Worm (Caenorhabditis elegans): ENCODE data around the gene C25E10.7.

Gene C25E10.7

DNA sequence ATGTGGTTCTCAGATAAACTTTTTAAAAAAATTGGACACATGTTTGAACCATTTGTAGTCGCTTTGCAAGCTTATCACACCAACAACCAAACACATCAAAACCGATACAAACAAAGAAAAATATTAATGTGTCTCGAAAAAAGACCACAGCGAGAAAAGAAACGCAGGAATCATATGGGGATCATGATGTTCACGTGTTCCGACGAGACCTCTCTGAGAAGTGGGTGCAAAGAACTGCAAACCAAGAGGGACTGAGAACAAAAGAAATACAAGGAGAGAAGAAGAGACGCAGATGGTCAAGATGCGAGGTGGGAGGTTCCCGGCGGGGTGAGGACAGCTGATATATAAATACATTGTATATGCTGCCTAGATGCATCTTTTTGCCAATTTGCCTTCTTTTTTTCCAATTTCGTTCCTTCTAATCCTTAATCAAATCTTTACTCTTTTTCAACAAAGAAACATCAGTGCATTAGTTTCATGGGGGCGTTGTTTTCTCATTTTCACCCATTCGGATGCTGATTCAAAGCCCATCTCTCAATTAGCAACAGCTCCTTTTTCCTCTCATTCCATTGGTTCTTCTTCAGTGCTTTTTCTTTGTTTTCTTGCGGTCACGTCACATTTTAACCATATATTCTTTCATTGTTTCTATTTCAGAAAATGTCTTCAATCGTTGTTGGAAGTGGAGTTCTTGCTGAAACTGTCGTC lies 44.8 kb upstream of the C25E10.7 start, which contains the start of gene F21C10.10:
Gene F21C10.10, plus strand, starts transcription at position 655 of the 705 bp plus-strand sequence.
- TF ChIP-seq egl-27 (tag; optimal IDR thresholded peaks at IDR 0.05), result no peak
- peak; percentile 86 for TF ChIP-seq php-3 (GFP tag; IDR thresholded peaks at IDR 0.05)
- peak; percentile 59 for TF ChIP-seq jun-1 (tag; optimal IDR thresholded peaks at IDR 0.05)
- peak; percentile 78 for TF ChIP-seq spr-1 (tag; optimal IDR thresholded peaks at IDR 0.05)
- peak; percentile 59 for TF ChIP-seq set-16 (GFP tag; IDR thresholded peaks at IDR 0.05)
- peak; percentile 99 for TF ChIP-seq hlh-11 (tag; optimal IDR thresholded peaks at IDR 0.05)
- TF ChIP-seq hmg-1.1 (GFP tag; IDR thresholded peaks at IDR 0.05), result peak; percentile 63
- 0 out of 2 replicates have a peak, but pooled peaks have one; percentile 8 for TF ChIP-seq arid-1 (GFP tag; conservative IDR thresholded peaks at IDR 0.05)
- no peak for TF ChIP-seq Y5F2A.4 (GFP tag; optimal IDR thresholded peaks at IDR 0.05)
- TF ChIP-seq attf-4 (tag; optimal IDR thresholded peaks at IDR 0.05), result no peak
- no peak for TF ChIP-seq sdz-12 (GFP tag; optimal IDR thresholded peaks at IDR 0.05)
- peak; percentile 31 for TF ChIP-seq zip-2 (tag; optimal IDR thresholded peaks at IDR 0.05)
- TF ChIP-seq pha-4 (GFP tag; IDR thresholded peaks at IDR 0.05), result peak; percentile 76
- peak; percentile 60 for TF ChIP-seq pha-4 (tag; optimal IDR thresholded peaks at IDR 0.05)
- TF ChIP-seq nhr-6 (tag; optimal IDR thresholded peaks at IDR 0.05), result peak; percentile 50
- no peak for TF ChIP-seq nhr-111 (GFP tag; optimal IDR thresholded peaks at IDR 0.05)
- TF ChIP-seq rbr-2 (tag; optimal IDR thresholded peaks at IDR 0.05), result peak; percentile 66
- TF ChIP-seq mdt-29 (GFP tag; IDR thresholded peaks at IDR 0.05), result peak; percentile 76
- 0 out of 2 replicates have a peak, but pooled peaks have one; percentile 55 for TF ChIP-seq lin-29 (GFP tag; IDR thresholded peaks at IDR 0.05)
- peak; percentile 95 for TF ChIP-seq cey-2 (tag; optimal IDR thresholded peaks at IDR 0.05; ENCODE audit: borderline replicate concordance, insufficient read depth)
- peak; percentile 98 for TF ChIP-seq nhr-28 (tag; optimal IDR thresholded peaks at IDR 0.05)
- TF ChIP-seq mes-2 (tag; optimal IDR thresholded peaks at IDR 0.05; ENCODE audit: poor library complexity, severe bottlenecking), result no peak
- TF ChIP-seq ceh-62 (tag; optimal IDR thresholded peaks at IDR 0.05), result no peak
- peak; percentile 93 for TF ChIP-seq mxl-3 (GFP tag; optimal IDR thresholded peaks at IDR 0.05)
- TF ChIP-seq ces-1 (GFP tag; optimal IDR thresholded peaks at IDR 0.05), result no peak
- TF ChIP-seq saeg-2 (GFP tag; IDR thresholded peaks at IDR 0.05), result peak; percentile 94
- peak; percentile 46; the same call in 1 of the 2 replicates for TF ChIP-seq madf-9 (GFP tag; conservative IDR thresholded peaks at IDR 0.05)
- 0 out of 4 replicates have a peak, but pooled peaks of 1 of the 2 experiments have one; percentile 64 for TF ChIP-seq madf-5 (GFP tag; IDR thresholded peaks at IDR 0.05)
- TF ChIP-seq T26A8.4 (GFP tag; IDR thresholded peaks at IDR 0.05), result peak; percentile 66
- TF ChIP-seq mdl-1 (tag; optimal IDR thresholded peaks at IDR 0.05), result peak; percentile 77 to 96
- TF ChIP-seq aha-1 (tag), result peak; percentile 99
- peak; percentile 50 for TF ChIP-seq lin-13 (GFP tag; optimal IDR thresholded peaks at IDR 0.05)
- peak; percentile 62; the same call in 1 of the 2 replicates for TF ChIP-seq lin-1 (GFP tag; IDR thresholded peaks at IDR 0.05)
- no peak for TF ChIP-seq F10B5.3 (tag; optimal IDR thresholded peaks at IDR 0.05)
- peak; percentile 92 for TF ChIP-seq ceh-20 (GFP tag; IDR thresholded peaks at IDR 0.05)
- peak; percentile 49 for TF ChIP-seq spr-3 (GFP tag; optimal IDR thresholded peaks at IDR 0.05)
- TF ChIP-seq lin-38 (GFP tag; IDR thresholded peaks at IDR 0.05), result peak; percentile 45
- TF ChIP-seq zip-11 (GFP tag; IDR thresholded peaks at IDR 0.05), result no peak
- peak in 1 of 2 experiments; percentile 98 for TF ChIP-seq unc-62 (GFP tag; optimal IDR thresholded peaks at IDR 0.05 in 1 of 2)
- TF ChIP-seq unc-62 (tag; optimal IDR thresholded peaks at IDR 0.05), result no peak
- TF ChIP-seq vab-7 (GFP tag; IDR thresholded peaks at IDR 0.05), result no peak
- peak; percentile 91 for TF ChIP-seq mep-1 (tag; optimal IDR thresholded peaks at IDR 0.05)
- TF ChIP-seq ceh-82 (tag; optimal IDR thresholded peaks at IDR 0.05), result no peak
- TF ChIP-seq tra-1 (GFP tag; IDR thresholded peaks at IDR 0.05), result peak; percentile 94
- no peak for TF ChIP-seq aly-2 (tag; optimal IDR thresholded peaks at IDR 0.05)
- TF ChIP-seq ZK337.2 (GFP tag; IDR thresholded peaks at IDR 0.05), result no peak
- peak; percentile 98 for TF ChIP-seq mxl-2 (GFP tag; conservative IDR thresholded peaks at IDR 0.05)
- no peak for TF ChIP-seq ceh-44 (GFP tag; IDR thresholded peaks at IDR 0.05)
- peak; percentile 99 for TF ChIP-seq hlh-30 (tag; optimal IDR thresholded peaks at IDR 0.05; ENCODE audit: insufficient read depth)
- peak; percentile 93 for TF ChIP-seq nhr-102 (tag; optimal IDR thresholded peaks at IDR 0.05)

Measured in whole organism, L4 larva.